In the genomic region with DNA sequence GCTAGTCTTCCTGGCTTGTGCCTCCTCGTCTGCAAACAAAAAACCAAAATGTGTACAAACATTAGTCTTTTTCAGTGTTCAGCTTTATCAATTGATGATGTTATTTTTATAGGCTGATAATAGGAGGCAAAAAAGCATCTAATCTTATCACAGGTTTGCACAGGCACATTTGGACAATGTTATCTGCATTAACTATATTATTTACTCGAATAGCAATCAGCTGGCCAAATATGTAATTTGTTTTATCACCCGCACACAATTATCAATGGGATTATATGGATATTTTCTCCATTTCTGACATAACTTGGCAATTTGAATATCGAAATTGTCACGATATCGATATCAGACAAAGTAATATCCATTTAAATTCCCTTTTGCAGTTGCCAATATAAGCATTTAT, we compare ENCODE assay signal across 2 fruit fly cellular contexts.
TF ChIP-seq lines count a peak whose summit lies in the region.

No protein-coding gene starts in this region.

- no peak for TF ChIP-seq CTCF in whole organism, embryonic (GFP tag; optimal IDR thresholded peaks at IDR 0.05; lab: Kevin White, UChicago)

TF ChIP-seq in whole organism, embryonic, 481 proteins besides CTCF, POLR2A, EP300 and RAD21:
- TF ChIP-seq HHEX (GFP tag; optimal IDR thresholded peaks at IDR 0.05; lab: Kevin White, UChicago), result peak; percentile 12
- TF ChIP-seq GATAe (GFP tag; conservative IDR thresholded peaks at IDR 0.05; lab: Robert Waterston, UW), result peak; percentile 35; the same call in 1 of the 2 replicates
- TF ChIP-seq sug (tag; optimal IDR thresholded peaks at IDR 0.05; lab: Kevin White, UChicago), result peak; percentile 7
- TF ChIP-seq exex (tag; optimal IDR thresholded peaks at IDR 0.05; lab: Kevin White, UChicago), result peak; percentile 94
- no peak for TF ChIP-seq H2.0 (GFP tag; IDR thresholded peaks at IDR 0.05; lab: Robert Waterston, UW)
- no peak for TF ChIP-seq pum (GFP tag; optimal IDR thresholded peaks at IDR 0.05; lab: Kevin White, UChicago)
- peak; percentile 66 for TF ChIP-seq CG34376 (GFP tag; optimal IDR thresholded peaks at IDR 0.05; lab: Kevin White, UChicago)

TF ChIP-seq in whole organism, prepupa, 60 proteins besides CTCF, POLR2A, EP300 and RAD21:
- no peak for TF ChIP-seq CG3032 (tag; optimal IDR thresholded peaks at IDR 0.05; lab: Kevin White, UChicago)
- TF ChIP-seq vri (GFP tag; optimal IDR thresholded peaks at IDR 0.05; lab: Kevin White, UChicago), result peak; percentile 78
- TF ChIP-seq Lpt (GFP tag; optimal IDR thresholded peaks at IDR 0.05; lab: Kevin White, UChicago), result no peak
- TF ChIP-seq salr (GFP tag; optimal IDR thresholded peaks at IDR 0.05; lab: Kevin White, UChicago), result no peak
- no peak for TF ChIP-seq CG9139 (GFP tag; optimal IDR thresholded peaks at IDR 0.05; lab: Kevin White, UChicago)
- TF ChIP-seq Sox102F (GFP tag; optimal IDR thresholded peaks at IDR 0.05; lab: Kevin White, UChicago), result no peak
